Worm (Caenorhabditis elegans) whole organism, early embryonic: ENCODE data around the gene col-125.

Experiments
- F13C5.2 ChIP-seq: sonication (generic microtip); optimal IDR thresholded peaks from 2 replicates; lab custom pipeline; 2017; ENCODE audit warnings: mild to moderate bottlenecking, missing genetic modification characterization, inconsistent platforms, missing compliant biosample characterization
- aly-1 ChIP-seq: sonication (generic microtip); optimal IDR thresholded peaks from 2 replicates; lab custom pipeline; 2016; ENCODE audit warnings: missing genetic modification characterization, missing compliant biosample characterization
- ama-1 ChIP-seq: fragments of 150-350 bp; optimal IDR thresholded peaks from 2 replicates; lab custom pipeline; 2014
- ets-7 ChIP-seq: sonication (generic microtip); optimal IDR thresholded peaks from 2 replicates; lab custom pipeline; 2016; ENCODE audit warnings: missing genotype, missing genetic modification characterization, missing compliant biosample characterization
- flt-1 ChIP-seq: fragments of 200-800 bp; sonication (Bioruptor generic); IDR thresholded peaks from 2 replicates; pipeline ENCODE4 v1.3.6; 2022; ENCODE audit warnings: missing genetic modification characterization, missing compliant biosample characterization
- hnd-1 ChIP-seq: sonication (generic microtip); optimal IDR thresholded peaks from 2 replicates; lab custom pipeline; 2016; ENCODE audit warnings: missing genetic modification characterization, missing compliant biosample characterization
- scrt-1 ChIP-seq: fragments of 200-800 bp; sonication (Bioruptor generic); IDR thresholded peaks from 2 replicates; pipeline ENCODE4 v1.3.6; 2022; ENCODE audit warnings: missing genetic modification characterization, missing compliant biosample characterization
- tra-4 ChIP-seq: sonication (generic microtip); optimal IDR thresholded peaks from 2 replicates; lab custom pipeline; 2017; ENCODE audit warnings: missing genetic modification characterization, missing compliant biosample characterization

- TF ChIP-seq F13C5.2 (tag; lab: Kevin White, UChicago) (no peak), ama-1 (lab: Kevin White, UChicago) (no peak), aly-1 (tag; lab: Kevin White, UChicago) (no peak), hnd-1 (tag; lab: Kevin White, UChicago) (no peak), flt-1 (GFP tag; lab: Robert Waterston, UW) (no peak), scrt-1 (GFP tag; lab: Robert Waterston, UW) (no peak), ets-7 (no peak), tra-4 (no peak)
These were observed 35.9 kb upstream of the col-125 start, which contains the start of gene fbxb-79 for ce11 chrIV:11189411-11189810.
